Fruit fly (Drosophila melanogaster) whole organism, embryonic: ENCODE results near the gene pygo.

ENCODE experiments used
- Aef1 ChIP-seq: fragments of 200-800 bp; sonication (Bioruptor generic); IDR thresholded peaks from 3 replicates; pipeline ENCODE4 v1.3.6; 2022; ENCODE audit warnings: missing biosample characterization, missing genetic modification characterization
- Atf3 ChIP-seq: fragments of 200-800 bp; sonication (Bioruptor generic); optimal IDR thresholded peaks from 3 replicates; lab custom pipeline; 2016; ENCODE audit warnings: missing biosample characterization, missing genetic modification characterization
- Bgb ChIP-seq: fragments of 200-800 bp; sonication (Bioruptor generic); IDR thresholded peaks from 2 replicates; pipeline ENCODE4 v1.3.6; 2022; ENCODE audit warnings: missing biosample characterization, missing genetic modification characterization; ENCODE audit not compliant: partially characterized antibody
- CG1024 ChIP-seq: fragments of 200-800 bp; sonication (Bioruptor generic); IDR thresholded peaks from 2 replicates; pipeline ENCODE4 v1.3.6; 2022; ENCODE audit warnings: missing biosample characterization, missing genetic modification characterization
- CG10267 ChIP-seq: fragments of 200-800 bp; sonication (Bioruptor generic); optimal IDR thresholded peaks from 2 replicates; lab custom pipeline; 2018; ENCODE audit warnings: missing biosample characterization, mild to moderate bottlenecking, missing genetic modification characterization, moderate library complexity
- CG10321 ChIP-seq: fragments of 200-800 bp; sonication (Bioruptor generic); IDR thresholded peaks from 2 replicates; pipeline ENCODE4 v1.3.6; 2022; ENCODE audit warnings: missing biosample characterization, missing genetic modification characterization
- CG11560 ChIP-seq: fragments of 200-800 bp; sonication (Bioruptor generic); IDR thresholded peaks from 3 replicates; pipeline ENCODE4 v1.3.6; 2022; ENCODE audit warnings: missing biosample characterization, missing genetic modification characterization
- CG12391 ChIP-seq: fragments of 200-800 bp; sonication (Bioruptor generic); optimal IDR thresholded peaks from 3 replicates; lab custom pipeline; 2018; ENCODE audit warnings: missing biosample characterization, mild to moderate bottlenecking, missing genetic modification characterization, moderate library complexity
- CG15011 ChIP-seq: fragments of 200-800 bp; sonication (Bioruptor generic); optimal IDR thresholded peaks from 3 replicates; lab custom pipeline; 2018; ENCODE audit warnings: missing biosample characterization, mild to moderate bottlenecking, missing genetic modification characterization
- CG15696 ChIP-seq: fragments of 200-800 bp; sonication (Bioruptor generic); optimal IDR thresholded peaks from 2 replicates; lab custom pipeline; 2019; ENCODE audit warnings: missing biosample characterization, mild to moderate bottlenecking, missing genetic modification characterization, moderate library complexity
- CG1603 ChIP-seq: fragments of 200-800 bp; sonication (Bioruptor generic); optimal IDR thresholded peaks from 2 replicates; lab custom pipeline; 2019; ENCODE audit warnings: missing biosample characterization, mild to moderate bottlenecking, missing genetic modification characterization, moderate library complexity
- CG16813 ChIP-seq: fragments of 200-800 bp; sonication (Bioruptor generic); IDR thresholded peaks from 3 replicates; pipeline ENCODE4 v1.3.6; 2022; ENCODE audit warnings: missing biosample characterization, missing genetic modification characterization; ENCODE audit not compliant: partially characterized antibody
- CG17385 ChIP-seq: fragments of 200-800 bp; sonication (Bioruptor generic); optimal IDR thresholded peaks from 3 replicates; lab custom pipeline; 2018; ENCODE audit warnings: missing biosample characterization, mild to moderate bottlenecking, missing genetic modification characterization
- CG18011 ChIP-seq: fragments of 200-800 bp; sonication (Bioruptor generic); optimal IDR thresholded peaks from 2 replicates; lab custom pipeline; 2017; ENCODE audit warnings: missing biosample characterization, missing genetic modification characterization, mild to moderate bottlenecking, moderate library complexity, missing genotype
- CG18262 ChIP-seq: fragments of 200-800 bp; optimal IDR thresholded peaks from 3 replicates; lab custom pipeline; 2019; ENCODE audit warnings: missing biosample characterization, mild to moderate bottlenecking, missing genetic modification characterization, moderate library complexity
- CG18764 ChIP-seq: fragments of 200-800 bp; sonication (Bioruptor generic); optimal IDR thresholded peaks from 3 replicates; lab custom pipeline; 2016; ENCODE audit warnings: missing biosample characterization, missing genetic modification characterization
- CG32532 ChIP-seq: fragments of 200-800 bp; sonication (Bioruptor generic); IDR thresholded peaks from 2 replicates; pipeline ENCODE4 v1.3.6; 2022; ENCODE audit warnings: missing biosample characterization, missing genetic modification characterization
- CG4617 ChIP-seq: fragments of 200-800 bp; sonication (Bioruptor generic); optimal IDR thresholded peaks from 3 replicates; lab custom pipeline; 2016; ENCODE audit warnings: missing biosample characterization, missing genetic modification characterization, borderline replicate concordance
- CG6272 ChIP-seq: fragments of 200-800 bp; sonication (Bioruptor generic); IDR thresholded peaks from 2 replicates; pipeline ENCODE4 v1.3.6; 2022; ENCODE audit warnings: missing biosample characterization, missing genetic modification characterization
- CG6654 ChIP-seq: fragments of 200-800 bp; sonication (Bioruptor generic); optimal IDR thresholded peaks from 2 replicates; lab custom pipeline; 2017; ENCODE audit warnings: missing biosample characterization, mild to moderate bottlenecking, missing genetic modification characterization
- CG6791 ChIP-seq: fragments of 200-800 bp; sonication (Bioruptor generic); IDR thresholded peaks from 3 replicates; pipeline ENCODE4 v1.3.6; 2022; ENCODE audit warnings: missing biosample characterization, missing genetic modification characterization; ENCODE audit not compliant: partially characterized antibody
- CG7357 ChIP-seq: fragments of 200-800 bp; sonication (Bioruptor generic); IDR thresholded peaks from 3 replicates; pipeline ENCODE4 v1.3.6; 2022; ENCODE audit warnings: missing biosample characterization, missing genetic modification characterization
- CG9437 ChIP-seq: fragments of 200-800 bp; sonication (Bioruptor generic); optimal IDR thresholded peaks from 2 replicates; lab custom pipeline; 2018; ENCODE audit warnings: missing biosample characterization, mild to moderate bottlenecking, missing genetic modification characterization
- CkIIα-i1 ChIP-seq: fragments of 200-800 bp; sonication (Bioruptor generic); IDR thresholded peaks from 2 replicates; pipeline ENCODE4 v1.3.6; 2022; ENCODE audit warnings: missing biosample characterization, missing genetic modification characterization
- D19B ChIP-seq: fragments of 200-800 bp; sonication (Bioruptor generic); optimal IDR thresholded peaks from 2 replicates; lab custom pipeline; 2017; ENCODE audit warnings: missing biosample characterization, mild to moderate bottlenecking, missing genetic modification characterization
- Fer3 ChIP-seq: fragments of 200-800 bp; sonication (Bioruptor generic); optimal IDR thresholded peaks from 2 replicates; lab custom pipeline; 2018; ENCODE audit warnings: missing biosample characterization, mild to moderate bottlenecking, missing genetic modification characterization, moderate library complexity
- Lhr ChIP-seq: fragments of 200-800 bp; sonication (Bioruptor generic); optimal IDR thresholded peaks from 3 replicates; lab custom pipeline; 2017; ENCODE audit warnings: mild to moderate bottlenecking, missing biosample characterization, missing genetic modification reagents, missing genetic modification characterization
- Lim3 ChIP-seq: fragments of 200-800 bp; sonication (Bioruptor generic); IDR thresholded peaks from 2 replicates; pipeline ENCODE4 v1.3.6; 2022; ENCODE audit warnings: missing biosample characterization, missing genetic modification characterization
- Nf-YB ChIP-seq: fragments of 200-800 bp; sonication (Bioruptor generic); optimal IDR thresholded peaks from 3 replicates; lab custom pipeline; 2019; ENCODE audit warnings: missing biosample characterization, mild to moderate bottlenecking, missing genetic modification characterization, moderate library complexity
- Pdp1 ChIP-seq, 2 experiments: fragments of 200-800 bp; sonication (Bioruptor generic); optimal IDR thresholded peaks; 3 replicates each; lab custom pipeline; 2016; ENCODE audit warnings: missing biosample characterization in 2 of 2, missing genetic modification characterization in 2 of 2, mild to moderate bottlenecking in 1 of 2, moderate library complexity in 1 of 2
- amos ChIP-seq: fragments of 200-800 bp; sonication (Bioruptor generic); IDR thresholded peaks from 2 replicates; pipeline ENCODE4 v1.3.6; 2022; ENCODE audit warnings: missing biosample characterization, missing genetic modification characterization; ENCODE audit not compliant: partially characterized antibody
- cad ChIP-seq: fragments of >200 bp; optimal IDR thresholded peaks from 2 replicates; lab custom pipeline; 2017; ENCODE audit warnings: missing biosample characterization, missing genetic modification characterization
- caup ChIP-seq: fragments of 200-800 bp; sonication (Bioruptor generic); optimal IDR thresholded peaks from 3 replicates; lab custom pipeline; 2017; ENCODE audit warnings: missing biosample characterization, mild to moderate bottlenecking, missing genetic modification characterization, moderate library complexity; ENCODE audit not compliant: severe bottlenecking
- cg ChIP-seq: fragments of 200-800 bp; sonication (Bioruptor generic); optimal IDR thresholded peaks from 3 replicates; lab custom pipeline; 2019; ENCODE audit warnings: missing biosample characterization, mild to moderate bottlenecking, missing genetic modification characterization, moderate library complexity
- corto ChIP-seq: fragments of 200-800 bp; sonication (Bioruptor generic); optimal IDR thresholded peaks from 2 replicates; lab custom pipeline; 2016; ENCODE audit warnings: missing biosample characterization, mild to moderate bottlenecking, missing genetic modification characterization, moderate library complexity
- dpn ChIP-seq, 2 experiments: fragments of 200-800 bp; sonication (Bioruptor generic); optimal IDR thresholded peaks; 3 replicates each; lab custom pipeline; 2016; ENCODE audit warnings: missing biosample characterization in 2 of 2, missing genetic modification characterization in 2 of 2
- kay ChIP-seq: fragments of 200-800 bp; sonication (Bioruptor generic); optimal IDR thresholded peaks from 2 replicates; lab custom pipeline; 2016; ENCODE audit warnings: missing biosample characterization, missing genetic modification characterization
- pho ChIP-seq: fragments of 200-800 bp; sonication (Bioruptor generic); optimal IDR thresholded peaks from 2 replicates; lab custom pipeline; 2016; ENCODE audit warnings: missing biosample characterization, missing genetic modification characterization
- pnt ChIP-seq: fragments of 200-800 bp; sonication (Bioruptor generic); optimal IDR thresholded peaks from 3 replicates; lab custom pipeline; 2016; ENCODE audit warnings: missing biosample characterization, missing genetic modification characterization
- row ChIP-seq: fragments of 200-800 bp; sonication (Bioruptor generic); IDR thresholded peaks from 3 replicates; pipeline ENCODE4 v1.3.6; 2022; ENCODE audit warnings: missing biosample characterization, missing genetic modification characterization
- sim ChIP-seq: fragments of 200-800 bp; sonication (Bioruptor generic); IDR thresholded peaks from 2 replicates; pipeline ENCODE4 v1.3.6; 2022; ENCODE audit warnings: missing biosample characterization, missing genetic modification characterization
- slp2 ChIP-seq: fragments of 200-800 bp; sonication (Bioruptor generic); optimal IDR thresholded peaks from 2 replicates; lab custom pipeline; 2016; ENCODE audit warnings: missing biosample characterization, missing genetic modification characterization
- sob ChIP-seq: fragments of 200-800 bp; sonication (Bioruptor generic); IDR thresholded peaks from 2 replicates; pipeline ENCODE4 v1.3.6; 2022; ENCODE audit warnings: missing biosample characterization, missing genetic modification characterization
- tap ChIP-seq: fragments of 200-800 bp; optimal IDR thresholded peaks from 3 replicates; lab custom pipeline; 2019; ENCODE audit warnings: missing biosample characterization, mild to moderate bottlenecking, missing genetic modification characterization, moderate library complexity
- trem ChIP-seq: fragments of 200-800 bp; optimal IDR thresholded peaks from 3 replicates; lab custom pipeline; 2019; ENCODE audit warnings: missing biosample characterization, mild to moderate bottlenecking, missing genetic modification characterization, moderate library complexity
- usp ChIP-seq: fragments of >200 bp; optimal IDR thresholded peaks from 2 replicates; lab custom pipeline; 2017; ENCODE audit warnings: missing biosample characterization, missing genetic modification characterization
- yki ChIP-seq: fragments of >200 bp; optimal IDR thresholded peaks from 3 replicates; lab custom pipeline; 2018
- zen2 ChIP-seq: fragments of 200-800 bp; sonication (Bioruptor generic); IDR thresholded peaks from 3 replicates; pipeline ENCODE4 v1.3.6; 2022; ENCODE audit warnings: missing biosample characterization, missing genetic modification characterization; ENCODE audit not compliant: partially characterized antibody
- zf30C ChIP-seq: fragments of 200-800 bp; sonication (Bioruptor generic); optimal IDR thresholded peaks from 3 replicates; lab custom pipeline; 2018; ENCODE audit warnings: missing biosample characterization, mild to moderate bottlenecking, missing genetic modification characterization

pygo gene

DNA sequence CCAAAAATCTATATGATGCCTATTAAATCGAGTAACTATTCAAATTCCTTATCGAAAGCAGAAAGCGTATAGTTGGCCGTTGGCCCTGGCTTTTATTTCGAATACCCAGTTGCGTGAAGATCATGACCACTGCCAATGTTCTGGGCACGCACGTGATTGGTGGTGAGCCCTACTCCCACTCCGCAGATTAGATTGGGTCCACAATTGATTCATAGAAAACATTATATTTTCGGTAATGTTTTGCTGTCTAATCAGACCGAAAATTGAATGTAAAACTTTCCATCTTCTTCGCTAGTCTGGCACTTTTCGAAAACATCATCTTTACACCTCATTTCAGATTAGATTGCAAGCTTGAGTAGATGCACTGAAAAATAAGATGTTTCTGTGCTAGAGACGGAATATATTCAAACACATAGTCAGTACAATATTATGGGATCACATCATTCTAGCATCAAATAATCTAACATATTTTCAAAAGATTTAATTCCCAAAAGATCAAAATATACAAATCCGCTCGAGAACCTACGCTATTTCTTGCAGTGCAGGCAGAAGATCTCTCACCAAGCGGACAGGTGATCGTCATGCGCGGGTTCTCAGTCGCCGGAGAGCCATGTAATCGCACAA is 11.9 kb upstream of the pygo start, which contains the start of gene CG1774 (continued):
- TF ChIP-seq tap: peak; percentile 47
- TF ChIP-seq CG16813 (GFP tag; lab: Robert Waterston, UW): no peak
- peak; percentile 66 for TF ChIP-seq CG18262 (tag; lab: Kevin White, UChicago)
- TF ChIP-seq CG18764 (GFP tag; lab: Kevin White, UChicago): peak; percentile 48
- no peak for TF ChIP-seq cg (GFP tag; lab: Kevin White, UChicago)
- no peak for TF ChIP-seq Atf3 (GFP tag; lab: Kevin White, UChicago)
- TF ChIP-seq CG4617 (GFP tag; lab: Kevin White, UChicago): no peak
- peak; percentile 70 for TF ChIP-seq CG15011 (GFP tag; lab: Kevin White, UChicago)
- no peak for TF ChIP-seq cad (GFP tag; lab: Kevin White, UChicago)
- no peak for TF ChIP-seq sim
- TF ChIP-seq CG6654: no peak
- TF ChIP-seq kay (GFP tag; lab: Kevin White, UChicago): peak; percentile 68
- peak; percentile 88 for TF ChIP-seq Fer3 (tag; lab: Kevin White, UChicago)
- TF ChIP-seq CG10267 (tag; lab: Kevin White, UChicago): peak; percentile 57
- peak; percentile 82 for TF ChIP-seq sob (GFP tag; lab: Robert Waterston, UW)
- peak; percentile 57 for TF ChIP-seq CG6272 (GFP tag; lab: Robert Waterston, UW)
- TF ChIP-seq CG10321 (GFP tag; lab: Robert Waterston, UW): 0 out of 2 replicates have a peak, but pooled peaks have one; percentile 32
- peak; percentile 75 for TF ChIP-seq CG12391 (tag; lab: Kevin White, UChicago)
- peak; percentile 78 to 81 for TF ChIP-seq Pdp1 (GFP tag; optimal IDR thresholded peaks at IDR 0.05; lab: Kevin White, UChicago)
- TF ChIP-seq amos (GFP tag; lab: Robert Waterston, UW): no peak
- no peak for TF ChIP-seq usp
- peak; percentile 77; the same call in 2 of the 3 replicates for TF ChIP-seq Aef1 (GFP tag; lab: Robert Waterston, UW)
- TF ChIP-seq row (GFP tag; lab: Robert Waterston, UW): peak; percentile 89
- TF ChIP-seq CkIIα-i1 (GFP tag; lab: Robert Waterston, UW): no peak
- no peak for TF ChIP-seq zen2
- TF ChIP-seq yki (lab: Kevin White, UChicago): no peak
- TF ChIP-seq CG1024 (GFP tag; lab: Robert Waterston, UW): no peak
- TF ChIP-seq dpn (GFP tag; optimal IDR thresholded peaks at IDR 0.05; lab: Kevin White, UChicago): peak; percentile 84 to 89
- TF ChIP-seq CG18011: peak; percentile 12
- peak; percentile 76 for TF ChIP-seq pho (GFP tag; lab: Kevin White, UChicago)
- TF ChIP-seq CG17385 (GFP tag; lab: Kevin White, UChicago): peak; percentile 74
- TF ChIP-seq slp2 (GFP tag; lab: Kevin White, UChicago): peak; percentile 63
- peak; percentile 83 for TF ChIP-seq CG1603 (tag; lab: Kevin White, UChicago)
- peak; percentile 37 for TF ChIP-seq trem
- TF ChIP-seq CG11560: peak; percentile 52; the same call in 1 of the 3 replicates
- peak; percentile 90 for TF ChIP-seq CG32532 (GFP tag; lab: Robert Waterston, UW)
- peak; percentile 84 for TF ChIP-seq corto (GFP tag; lab: Kevin White, UChicago)
- peak; percentile 38 for TF ChIP-seq CG15696 (tag; lab: Kevin White, UChicago)
- TF ChIP-seq Lhr (GFP tag; lab: Kevin White, UChicago): no peak
- peak; percentile 67 for TF ChIP-seq D19B (GFP tag; lab: Kevin White, UChicago)
- TF ChIP-seq CG7357: no peak
- TF ChIP-seq Bgb (GFP tag; lab: Robert Waterston, UW): no peak
- no peak for TF ChIP-seq CG6791 (GFP tag; lab: Robert Waterston, UW)
- no peak for TF ChIP-seq Lim3 (GFP tag; lab: Robert Waterston, UW)
- TF ChIP-seq caup (GFP tag; lab: Kevin White, UChicago): peak; percentile 90
- peak; percentile 31 for TF ChIP-seq Nf-YB
- peak; percentile 64 for TF ChIP-seq pnt (GFP tag; lab: Kevin White, UChicago)
- TF ChIP-seq zf30C (GFP tag; lab: Kevin White, UChicago): peak; percentile 73
- TF ChIP-seq CG9437 (GFP tag; lab: Kevin White, UChicago): peak; percentile 33
